Worm (Caenorhabditis elegans) whole organism, late embryonic: ENCODE measurements around the gene nas-28.

Experiments used
- ama-1 ChIP-seq: fragments of 150-350 bp; optimal IDR thresholded peaks from 2 replicates; lab custom pipeline; 2014
- ceh-19 ChIP-seq: fragments of 200-800 bp; sonication (Bioruptor generic); optimal IDR thresholded peaks from 2 replicates; lab custom pipeline; 2018; ENCODE audit warnings: mild to moderate bottlenecking, missing genetic modification characterization, missing compliant biosample characterization
- ceh-34 ChIP-seq: sonication (generic microtip); optimal IDR thresholded peaks from 2 replicates; lab custom pipeline; 2016; ENCODE audit warnings: mild to moderate bottlenecking, missing genetic modification characterization, missing compliant biosample characterization
- dve-1 ChIP-seq: sonication (generic microtip); optimal IDR thresholded peaks from 2 replicates; lab custom pipeline; 2017; ENCODE audit warnings: antibody characterized with exemption, mild to moderate bottlenecking, missing genetic modification characterization, missing compliant biosample characterization
- ets-4 ChIP-seq: sonication (generic microtip); optimal IDR thresholded peaks from 2 replicates; lab custom pipeline; 2016; ENCODE audit warnings: missing genetic modification characterization, missing compliant biosample characterization
- gmeb-2 ChIP-seq: sonication (generic microtip); optimal IDR thresholded peaks from 2 replicates; lab custom pipeline; 2016; ENCODE audit warnings: missing genetic modification characterization, inconsistent platforms, missing compliant biosample characterization
- madf-2 ChIP-seq: sonication (generic microtip); optimal IDR thresholded peaks from 2 replicates; lab custom pipeline; 2017; ENCODE audit warnings: missing genetic modification characterization, missing compliant biosample characterization
- nhr-11 ChIP-seq: fragments of 150-350 bp; optimal IDR thresholded peaks from 2 replicates; lab custom pipeline; 2014; ENCODE audit warnings: missing biosample characterization, missing genetic modification characterization
- npax-4 ChIP-seq: sonication (generic microtip); optimal IDR thresholded peaks from 2 replicates; lab custom pipeline; 2016; ENCODE audit warnings: missing genetic modification characterization, missing compliant biosample characterization

DNA sequence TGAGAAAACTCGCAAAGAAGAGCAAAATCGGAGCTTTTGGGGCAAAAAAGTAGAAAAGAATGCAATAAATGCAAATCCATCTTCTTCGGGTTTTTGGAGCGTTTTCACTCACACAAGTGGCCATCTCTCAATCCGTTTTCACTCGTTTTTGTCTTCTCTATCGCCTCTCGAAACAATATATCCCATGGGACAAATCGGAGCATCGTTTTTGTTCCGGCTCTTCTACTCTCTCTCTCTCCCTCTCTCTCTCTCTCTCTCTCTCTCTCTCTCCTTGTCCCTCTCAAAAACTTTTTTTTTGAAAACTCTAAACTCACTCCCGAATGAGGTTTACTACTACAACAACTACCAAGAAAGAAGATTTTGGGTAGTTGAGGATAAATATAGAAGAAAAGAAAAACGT lies 41.5 kb downstream of the nas-28 start:
- no peak for TF ChIP-seq ets-4 (tag; lab: Kevin White, UChicago)
- TF ChIP-seq npax-4 (tag; lab: Kevin White, UChicago), result no peak
- no peak for TF ChIP-seq ama-1
- TF ChIP-seq nhr-11 (tag; lab: Kevin White, UChicago), result no peak
- TF ChIP-seq ceh-19 (GFP tag; lab: Kevin White, UChicago), result no peak
- no peak for TF ChIP-seq gmeb-2 (tag; lab: Kevin White, UChicago)
- TF ChIP-seq dve-1 (tag; lab: Kevin White, UChicago), result no peak
- no peak for TF ChIP-seq madf-2 (tag; lab: Kevin White, UChicago)
- no peak for TF ChIP-seq ceh-34 (tag; lab: Kevin White, UChicago)
